Fruit fly (Drosophila melanogaster) whole organism, embryonic: ENCODE data around the gene CG2059.

Experiments
- Abd-B ChIP-seq: fragments of 200-800 bp; sonication (Bioruptor generic); optimal IDR thresholded peaks from 2 replicates; lab custom pipeline; 2018; ENCODE audit warnings: missing biosample characterization, mild to moderate bottlenecking, missing genetic modification characterization, moderate library complexity
- Atf3 ChIP-seq: fragments of 200-800 bp; sonication (Bioruptor generic); optimal IDR thresholded peaks from 3 replicates; lab custom pipeline; 2016; ENCODE audit warnings: missing biosample characterization, missing genetic modification characterization
- Awh ChIP-seq: fragments of 200-800 bp; sonication (Bioruptor generic); IDR thresholded peaks from 2 replicates; pipeline ENCODE4, ENCODE4 v1.3.6; 2022; ENCODE audit warnings: missing biosample characterization, missing genetic modification characterization
- Bdp1 ChIP-seq: fragments of 200-800 bp; sonication (Bioruptor generic); optimal IDR thresholded peaks from 3 replicates; lab custom pipeline; 2016; ENCODE audit warnings: missing biosample characterization, missing genetic modification characterization
- CG10209 ChIP-seq: fragments of 200-800 bp; sonication (Bioruptor generic); optimal IDR thresholded peaks from 3 replicates; lab custom pipeline; 2017; ENCODE audit warnings: missing biosample characterization, mild to moderate bottlenecking, missing genetic modification characterization, missing genetic modification reagents
- CG10959 ChIP-seq: fragments of 200-800 bp; sonication (Bioruptor generic); IDR thresholded peaks from 2 replicates; pipeline ENCODE4 v1.3.6; 2022; ENCODE audit warnings: missing biosample characterization, missing genetic modification characterization
- CG11456 ChIP-seq: fragments of 200-800 bp; sonication (Bioruptor generic); IDR thresholded peaks from 3 replicates; pipeline ENCODE4 v1.3.6; 2022; ENCODE audit warnings: missing biosample characterization, missing genetic modification characterization
- CG12299 ChIP-seq: fragments of 200-800 bp; sonication (Bioruptor generic); optimal IDR thresholded peaks from 2 replicates; lab custom pipeline; 2018; ENCODE audit warnings: missing biosample characterization, mild to moderate bottlenecking, missing genetic modification characterization
- CG16779 ChIP-seq: fragments of 200-800 bp; sonication (Bioruptor generic); IDR thresholded peaks from 2 replicates; pipeline ENCODE4 v1.3.6; 2022; ENCODE audit warnings: missing biosample characterization, missing genetic modification characterization
- CG16815 ChIP-seq: fragments of 200-800 bp; sonication (Bioruptor generic); optimal IDR thresholded peaks from 3 replicates; lab custom pipeline; 2017; ENCODE audit warnings: missing biosample characterization, mild to moderate bottlenecking, missing genetic modification characterization
- CG2199 ChIP-seq: fragments of 200-800 bp; sonication (Bioruptor generic); IDR thresholded peaks from 3 replicates; pipeline ENCODE4 v1.3.6; 2022; ENCODE audit warnings: missing biosample characterization, missing genetic modification characterization
- CG2202 ChIP-seq: fragments of 200-800 bp; sonication (Bioruptor generic); optimal IDR thresholded peaks from 2 replicates; lab custom pipeline; 2018; ENCODE audit warnings: missing biosample characterization, mild to moderate bottlenecking, missing genetic modification characterization
- CG31441 ChIP-seq: fragments of 200-800 bp; sonication (Bioruptor generic); IDR thresholded peaks from 2 replicates; pipeline ENCODE4 v1.3.6; 2022; ENCODE audit warnings: missing biosample characterization, missing genetic modification characterization
- CG33557 ChIP-seq: fragments of 200-800 bp; sonication (Bioruptor generic); optimal IDR thresholded peaks from 2 replicates; lab custom pipeline; 2019; ENCODE audit warnings: missing biosample characterization, mild to moderate bottlenecking, missing genetic modification characterization, moderate library complexity
- CG6254 ChIP-seq: fragments of 200-800 bp; sonication (Bioruptor generic); optimal IDR thresholded peaks from 3 replicates; lab custom pipeline; 2017; ENCODE audit warnings: mild to moderate bottlenecking, missing biosample characterization, missing genetic modification reagents, missing genetic modification characterization
- CG8944 ChIP-seq: fragments of 200-800 bp; sonication (Bioruptor generic); optimal IDR thresholded peaks from 3 replicates; lab custom pipeline; 2016; ENCODE audit warnings: missing biosample characterization, missing genetic modification characterization
- CG9437 ChIP-seq: fragments of 200-800 bp; sonication (Bioruptor generic); optimal IDR thresholded peaks from 2 replicates; lab custom pipeline; 2018; ENCODE audit warnings: missing biosample characterization, mild to moderate bottlenecking, missing genetic modification characterization
- Camta ChIP-seq: fragments of 200-800 bp; sonication (Bioruptor generic); optimal IDR thresholded peaks from 2 replicates; lab custom pipeline; 2016; ENCODE audit warnings: missing biosample characterization, missing genetic modification characterization
- CkIIα-i1 ChIP-seq: fragments of 200-800 bp; sonication (Bioruptor generic); IDR thresholded peaks from 2 replicates; pipeline ENCODE4 v1.3.6; 2022; ENCODE audit warnings: missing biosample characterization, missing genetic modification characterization
- Dbx ChIP-seq: fragments of 200-800 bp; sonication (Bioruptor generic); IDR thresholded peaks from 3 replicates; pipeline ENCODE4 v1.3.6; 2022; ENCODE audit warnings: missing biosample characterization, missing genetic modification characterization
- Dfd ChIP-seq, 2 experiments: fragments of >200 bp; optimal IDR thresholded peaks; 2 replicates each; lab custom pipeline; 2017; ENCODE audit warnings: missing biosample characterization in 2 of 2, missing genetic modification characterization in 2 of 2
- ERR ChIP-seq: fragments of 200-800 bp; sonication (Bioruptor generic); optimal IDR thresholded peaks from 2 replicates; lab custom pipeline; 2016; ENCODE audit warnings: missing biosample characterization, missing genetic modification characterization
- Ets65A ChIP-seq: fragments of 200-800 bp; sonication (Bioruptor generic); peaks from one replicate; lab custom pipeline; 2016; ENCODE audit warnings: missing biosample characterization, missing genetic modification characterization
- MESR4 ChIP-seq: fragments of 200-800 bp; sonication (Bioruptor generic); optimal IDR thresholded peaks from 2 replicates; lab custom pipeline; 2018; ENCODE audit warnings: missing biosample characterization, mild to moderate bottlenecking, missing genetic modification characterization, moderate library complexity
- MTF-1 ChIP-seq: fragments of 200-800 bp; sonication (Bioruptor generic); optimal IDR thresholded peaks from 2 replicates; lab custom pipeline; 2018; ENCODE audit warnings: missing biosample characterization, mild to moderate bottlenecking, missing genetic modification characterization, borderline replicate concordance
- Mad ChIP-seq: fragments of 200-800 bp; sonication (Bioruptor generic); optimal IDR thresholded peaks from 2 replicates; lab custom pipeline; 2016; ENCODE audit warnings: missing biosample characterization, missing genetic modification characterization
- Mrtf ChIP-seq: fragments of 200-800 bp; sonication (Bioruptor generic); IDR thresholded peaks from 3 replicates; pipeline ENCODE4 v1.3.6; 2022; ENCODE audit warnings: missing biosample characterization, missing genetic modification characterization
- Poxn ChIP-seq: fragments of 200-800 bp; sonication (Bioruptor generic); IDR thresholded peaks from 2 replicates; pipeline ENCODE4 v1.3.6; 2022; ENCODE audit warnings: missing biosample characterization, missing genetic modification characterization
- Ptx1 ChIP-seq: fragments of 200-800 bp; sonication (Bioruptor generic); IDR thresholded peaks from 2 replicates; pipeline ENCODE4 v1.3.6; 2022; ENCODE audit warnings: missing biosample characterization, missing genetic modification characterization
- Rx ChIP-seq: fragments of 200-800 bp; sonication (Bioruptor generic); IDR thresholded peaks from 2 replicates; pipeline ENCODE4 v1.3.6; 2022; ENCODE audit warnings: missing biosample characterization, missing genetic modification characterization
- Tbp ChIP-seq: fragments of >200 bp; optimal IDR thresholded peaks from 2 replicates; lab custom pipeline; 2018; ENCODE audit warnings: missing biosample characterization, missing genetic modification characterization
- Xbp1 ChIP-seq: fragments of 200-800 bp; sonication (Bioruptor generic); optimal IDR thresholded peaks from 3 replicates; lab custom pipeline; 2016; ENCODE audit warnings: missing biosample characterization, mild to moderate bottlenecking, missing genetic modification characterization
- ato ChIP-seq: fragments of 200-800 bp; sonication (Bioruptor generic); IDR thresholded peaks from 2 replicates; pipeline ENCODE4 v1.3.6; 2022; ENCODE audit warnings: missing biosample characterization, missing genetic modification characterization; ENCODE audit not compliant: partially characterized antibody
- cwo ChIP-seq: fragments of 200-800 bp; sonication (Bioruptor generic); optimal IDR thresholded peaks from 3 replicates; lab custom pipeline; 2017; ENCODE audit warnings: missing biosample characterization, missing genetic modification characterization, mild to moderate bottlenecking, moderate library complexity, missing genetic modification reagents
- dmrt11E ChIP-seq: fragments of 200-800 bp; sonication (Bioruptor generic); optimal IDR thresholded peaks from 3 replicates; lab custom pipeline; 2018; ENCODE audit warnings: missing biosample characterization, mild to moderate bottlenecking, missing genetic modification characterization, moderate library complexity
- fd64A ChIP-seq: fragments of 200-800 bp; sonication (Bioruptor generic); optimal IDR thresholded peaks from 3 replicates; lab custom pipeline; 2018; ENCODE audit warnings: missing biosample characterization, mild to moderate bottlenecking, missing genetic modification characterization
- gsb-n ChIP-seq: fragments of 200-800 bp; sonication (Bioruptor generic); optimal IDR thresholded peaks from 3 replicates; lab custom pipeline; 2018; ENCODE audit warnings: missing biosample characterization, mild to moderate bottlenecking, missing genetic modification characterization
- jing ChIP-seq: fragments of 200-800 bp; sonication (Bioruptor generic); optimal IDR thresholded peaks from 2 replicates; lab custom pipeline; 2018; ENCODE audit warnings: missing biosample characterization, mild to moderate bottlenecking, missing genetic modification characterization
- kay ChIP-seq: fragments of 200-800 bp; sonication (Bioruptor generic); optimal IDR thresholded peaks from 2 replicates; lab custom pipeline; 2016; ENCODE audit warnings: missing biosample characterization, missing genetic modification characterization
- lbe ChIP-seq: fragments of 200-800 bp; sonication (Bioruptor generic); optimal IDR thresholded peaks from 2 replicates; lab custom pipeline; 2016; ENCODE audit warnings: missing biosample characterization, mild to moderate bottlenecking, missing genetic modification characterization
- maf-S ChIP-seq: fragments of 200-800 bp; sonication (Bioruptor generic); optimal IDR thresholded peaks from 2 replicates; lab custom pipeline; 2016; ENCODE audit warnings: missing biosample characterization, missing genetic modification characterization
- mirr ChIP-seq: fragments of 200-800 bp; sonication (Bioruptor generic); optimal IDR thresholded peaks from 3 replicates; lab custom pipeline; 2018; ENCODE audit warnings: missing biosample characterization, mild to moderate bottlenecking, missing genetic modification characterization
- odd ChIP-seq: fragments of 200-800 bp; sonication (Bioruptor generic); optimal IDR thresholded peaks from 2 replicates; lab custom pipeline; 2017; ENCODE audit warnings: missing biosample characterization, mild to moderate bottlenecking, missing genetic modification characterization
- onecut ChIP-seq: fragments of 200-800 bp; sonication (Bioruptor generic); IDR thresholded peaks from 2 replicates; pipeline ENCODE4 v1.3.6; 2022; ENCODE audit warnings: missing biosample characterization, missing genetic modification characterization
- pho ChIP-seq: fragments of 200-800 bp; sonication (Bioruptor generic); optimal IDR thresholded peaks from 2 replicates; lab custom pipeline; 2016; ENCODE audit warnings: missing biosample characterization, missing genetic modification characterization
- pzg ChIP-seq: fragments of 200-800 bp; sonication (Bioruptor generic); optimal IDR thresholded peaks from 3 replicates; lab custom pipeline; 2018; ENCODE audit warnings: missing biosample characterization, mild to moderate bottlenecking, missing genetic modification characterization, moderate library complexity
- ro ChIP-seq: fragments of 200-800 bp; sonication (Bioruptor generic); IDR thresholded peaks from 2 replicates; pipeline ENCODE4 v1.3.6; 2022; ENCODE audit warnings: missing biosample characterization, missing genetic modification characterization
- sisA ChIP-seq: fragments of 200-800 bp; sonication (Bioruptor generic); IDR thresholded peaks from 2 replicates; pipeline ENCODE4 v1.3.6; 2022; ENCODE audit warnings: missing biosample characterization, missing genetic modification characterization
- tll ChIP-seq, 2 experiments: fragments of 200-800 bp in 1 of 2; fragments of >200 bp in 1 of 2; sonication (Bioruptor generic) in 1 of 2; optimal IDR thresholded peaks; 2 replicates each; lab custom pipeline; 2017 to 2019; ENCODE audit warnings: missing biosample characterization in 2 of 2, missing genetic modification characterization in 2 of 2, mild to moderate bottlenecking in 1 of 2, moderate library complexity in 1 of 2

Gene CG2059

DNA sequence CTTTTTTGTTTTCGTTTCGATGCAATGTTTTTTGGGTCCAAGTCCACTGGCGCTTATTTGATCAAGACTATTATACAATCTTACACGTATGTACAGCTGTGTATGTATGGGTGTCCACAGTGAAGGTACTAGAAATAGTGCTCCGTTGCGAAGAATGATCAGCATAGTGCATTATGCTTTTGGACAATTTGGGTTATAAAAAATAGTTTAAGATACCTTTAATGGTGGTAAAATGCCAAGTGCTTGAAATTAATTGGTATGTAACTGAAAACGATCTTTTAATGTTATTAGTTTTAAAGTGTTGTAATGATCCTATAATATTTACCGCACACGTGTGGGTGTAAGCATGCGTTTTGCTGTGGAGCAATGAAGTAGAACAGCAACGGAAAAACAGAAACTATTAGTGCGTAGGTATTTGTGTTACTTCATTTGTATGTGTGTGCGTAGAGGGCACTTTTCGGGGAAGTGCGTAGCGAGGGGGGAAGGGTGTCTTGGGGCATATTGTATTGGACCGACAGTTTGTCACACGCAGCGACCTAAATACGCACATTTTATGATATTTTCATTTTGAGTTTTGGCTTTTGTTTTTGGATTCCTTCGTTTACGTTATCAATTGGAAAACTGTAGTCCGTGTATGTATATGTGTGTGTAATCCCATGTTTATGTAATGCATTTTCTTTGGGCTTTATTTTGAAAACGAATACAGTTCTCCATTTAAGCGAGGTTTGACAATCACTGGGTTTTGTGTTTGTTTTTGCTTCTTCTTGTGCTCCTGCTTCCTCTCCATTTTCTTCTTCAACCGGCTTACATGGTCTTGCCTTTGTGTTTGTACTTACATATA, 50.2 kb downstream of the CG2059 start (continued):
- peak; percentile 87 for TF ChIP-seq CG6254 (GFP tag; lab: Kevin White, UChicago)
- peak; percentile 86 for TF ChIP-seq Camta
- peak; percentile 43; the same call in 1 of the 2 replicates for TF ChIP-seq CkIIα-i1
- TF ChIP-seq gsb-n (tag; lab: Kevin White, UChicago) = peak; percentile 93
- TF ChIP-seq pzg = peak; percentile 1
- peak; percentile 83 for TF ChIP-seq CG10959 (GFP tag; lab: Robert Waterston, UW)
- no peak for TF ChIP-seq lbe (GFP tag; lab: Kevin White, UChicago)
- peak; percentile 99 for TF ChIP-seq Ets65A (GFP tag; lab: Kevin White, UChicago)
- peak; percentile 86 for TF ChIP-seq fd64A (GFP tag; lab: Kevin White, UChicago)
- no peak for TF ChIP-seq tll (GFP tag; optimal IDR thresholded peaks at IDR 0.05; lab: Kevin White, UChicago)
- TF ChIP-seq CG16779 = no peak
- TF ChIP-seq CG31441 (GFP tag; lab: Robert Waterston, UW) = peak; percentile 91
- TF ChIP-seq CG8944 = peak; percentile 89
- TF ChIP-seq kay (GFP tag; lab: Kevin White, UChicago) = peak; percentile 81
- peak; percentile 77 for TF ChIP-seq ERR (GFP tag; lab: Kevin White, UChicago)
- TF ChIP-seq CG16815 (GFP tag; lab: Kevin White, UChicago) = peak; percentile 85
- TF ChIP-seq odd (GFP tag; lab: Kevin White, UChicago) = peak; percentile 81
- peak; percentile 55 for TF ChIP-seq mirr (GFP tag; lab: Kevin White, UChicago)
- peak; percentile 94 for TF ChIP-seq CG10209
- peak; percentile 80 for TF ChIP-seq onecut (GFP tag; lab: Robert Waterston, UW)
- peak; percentile 89 for TF ChIP-seq Mrtf
- peak; percentile 91 for TF ChIP-seq Xbp1 (GFP tag; lab: Kevin White, UChicago)
- no peak for TF ChIP-seq Dbx
- TF ChIP-seq CG2199 = peak; percentile 38; the same call in 1 of the 3 replicates
- TF ChIP-seq CG11456 = peak; percentile 57; the same call in 1 of the 3 replicates
- TF ChIP-seq jing (GFP tag; lab: Kevin White, UChicago) = peak; percentile 91
- no peak for TF ChIP-seq Poxn
- peak; percentile 93 for TF ChIP-seq CG2202
- peak; percentile 37 for TF ChIP-seq MESR4 (GFP tag; lab: Kevin White, UChicago)
- peak; percentile 88 for TF ChIP-seq MTF-1 (GFP tag; lab: Kevin White, UChicago)
- TF ChIP-seq CG12299 (tag; lab: Kevin White, UChicago) = peak; percentile 84
- peak; percentile 90 for TF ChIP-seq Ptx1 (GFP tag; lab: Robert Waterston, UW)
- peak; percentile 87 for TF ChIP-seq CG33557 (GFP tag; lab: Kevin White, UChicago)
- TF ChIP-seq pho = peak; percentile 79
- no peak for TF ChIP-seq Tbp (GFP tag; lab: Kevin White, UChicago)
- TF ChIP-seq Atf3 = peak; percentile 89
- TF ChIP-seq ato (GFP tag; lab: Robert Waterston, UW) = no peak
- peak; percentile 77 for TF ChIP-seq Bdp1 (GFP tag; lab: Kevin White, UChicago)
- peak; percentile 54; the same call in 1 of the 2 replicates for TF ChIP-seq ro (GFP tag; lab: Robert Waterston, UW)
- peak; percentile 89 for TF ChIP-seq Mad (GFP tag; lab: Kevin White, UChicago)
- no peak for TF ChIP-seq Dfd (GFP tag; optimal IDR thresholded peaks at IDR 0.05; lab: Kevin White, UChicago)
- TF ChIP-seq maf-S = peak; percentile 78
- TF ChIP-seq Abd-B (GFP tag; lab: Kevin White, UChicago) = peak; percentile 71
- TF ChIP-seq dmrt11E (tag; lab: Kevin White, UChicago) = peak; percentile 95
- TF ChIP-seq Awh (GFP tag; lab: Robert Waterston, UW) = peak; percentile 88
- peak; percentile 88 for TF ChIP-seq sisA (GFP tag; lab: Robert Waterston, UW)
- peak; percentile 86 for TF ChIP-seq CG9437 (GFP tag; lab: Kevin White, UChicago)
- peak; percentile 87 for TF ChIP-seq cwo
- peak; percentile 80 for TF ChIP-seq Rx (GFP tag; lab: Robert Waterston, UW)
